Fruit fly (Drosophila melanogaster) Kc167 (cell line): ENCODE data around the gene HSPBAP1.

ENCODE experiments used
- h ChIP-seq: fragments of >200 bp; optimal IDR thresholded peaks from 3 replicates; lab custom pipeline; 2018; ENCODE audit warnings: missing external identifiers
- insv ChIP-seq: fragments of >200 bp; optimal IDR thresholded peaks from 3 replicates; lab custom pipeline; 2018; ENCODE audit warnings: missing external identifiers
- psq ChIP-seq: fragments of >200 bp; optimal IDR thresholded peaks from 2 replicates; lab custom pipeline; 2017; ENCODE audit warnings: missing external identifiers

DNA sequence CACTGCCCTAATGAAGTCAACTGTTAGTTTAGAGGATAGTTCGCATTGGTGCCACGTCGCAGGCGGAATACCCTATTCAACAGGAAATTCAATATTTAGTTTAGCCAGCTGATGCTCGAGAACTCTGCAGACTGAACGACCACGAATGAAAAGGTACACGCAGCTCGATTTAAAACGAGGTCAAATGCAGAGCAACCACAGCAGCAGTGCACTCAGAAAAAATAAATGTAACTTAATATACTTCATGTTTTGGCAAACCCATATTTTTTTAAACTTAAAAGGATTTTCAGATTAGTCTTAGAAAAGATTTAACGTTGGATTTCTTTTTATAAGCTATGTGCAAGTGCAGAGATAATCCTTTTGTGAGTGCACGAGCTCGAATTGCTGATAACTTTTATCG lies 39.9 kb upstream of the HSPBAP1 start:
- TF ChIP-seq h (lab: Kevin White, UChicago) = no peak
- TF ChIP-seq insv (lab: Kevin White, UChicago) = no peak
- TF ChIP-seq psq (lab: Kevin White, UChicago) = no peak
